Worm (Caenorhabditis elegans) whole organism, L2 larva: Measurements from ENCODE around the gene T11G6.2.
A peak's percentile ranks its signal among the peaks of the same experiment; 100 is the strongest.

ENCODE experiments used
- C34F6.9 ChIP-seq: fragments of 150-350 bp; optimal IDR thresholded peaks from 2 replicates; lab custom pipeline; 2014; ENCODE audit warnings: missing biosample characterization, missing genetic modification characterization
- F13H6.1 ChIP-seq: sonication (generic microtip); optimal IDR thresholded peaks from 2 replicates; lab custom pipeline; 2016; ENCODE audit warnings: missing genetic modification characterization, missing compliant biosample characterization
- R02D3.7 ChIP-seq: fragments of 150-350 bp; optimal IDR thresholded peaks from 2 replicates; lab custom pipeline; 2014; ENCODE audit warnings: missing biosample characterization, missing genetic modification characterization
- Y55F3AM.14 ChIP-seq: fragments of 200-800 bp; sonication (Bioruptor generic); optimal IDR thresholded peaks from 2 replicates; lab custom pipeline; 2018; ENCODE audit warnings: mild to moderate bottlenecking, missing genetic modification characterization, missing compliant biosample characterization
- aly-2 ChIP-seq: fragments of 150-350 bp; optimal IDR thresholded peaks from 2 replicates; lab custom pipeline; 2014; ENCODE audit warnings: missing biosample characterization, missing genetic modification characterization
- ama-1 ChIP-seq: fragments of 150-350 bp; optimal IDR thresholded peaks from 2 replicates; lab custom pipeline; 2018; ENCODE audit warnings: inconsistent platforms
- blmp-1 ChIP-seq: sonication (generic microtip); optimal IDR thresholded peaks from 2 replicates; lab custom pipeline; 2017; ENCODE audit warnings: missing genetic modification characterization, mild to moderate bottlenecking, missing compliant biosample characterization, antibody characterized with exemption, moderate library complexity; ENCODE audit not compliant: insufficient read depth
- ceh-16 ChIP-seq: fragments of 150-350 bp; optimal IDR thresholded peaks from 2 replicates; lab custom pipeline; 2014; ENCODE audit warnings: missing biosample characterization, missing genetic modification characterization
- ceh-82 ChIP-seq: fragments of 150-350 bp; optimal IDR thresholded peaks from 2 replicates; lab custom pipeline; 2014; ENCODE audit warnings: missing biosample characterization, missing genetic modification characterization
- crh-2 ChIP-seq: sonication (generic microtip); optimal IDR thresholded peaks from 2 replicates; lab custom pipeline; 2017; ENCODE audit warnings: missing biosample characterization, missing genetic modification characterization
- egl-27 ChIP-seq: sonication (generic microtip); optimal IDR thresholded peaks from 3 replicates; lab custom pipeline; 2017; ENCODE audit warnings: missing biosample characterization, missing genetic modification reagents, missing genetic modification characterization
- elt-1 ChIP-seq: fragments of 150-350 bp; optimal IDR thresholded peaks from 2 replicates; lab custom pipeline; 2014; ENCODE audit warnings: missing biosample characterization, missing genetic modification characterization
- fos-1 ChIP-seq: fragments of 150-350 bp; optimal IDR thresholded peaks from 2 replicates; lab custom pipeline; 2014; ENCODE audit warnings: missing biosample characterization, missing genetic modification characterization
- gmeb-1 ChIP-seq: fragments of 150-350 bp; optimal IDR thresholded peaks from 2 replicates; lab custom pipeline; 2014; ENCODE audit warnings: missing biosample characterization, missing genetic modification characterization
- lin-11 ChIP-seq: fragments of 150-350 bp; sonication (generic microtip); optimal IDR thresholded peaks from 2 replicates; lab custom pipeline; 2014; ENCODE audit warnings: missing biosample characterization, missing genetic modification characterization, inconsistent platforms, mixed read lengths
- lin-13 ChIP-seq: fragments of 150-350 bp; optimal IDR thresholded peaks from 2 replicates; lab custom pipeline; 2014; ENCODE audit warnings: missing biosample characterization, missing genetic modification reagents, missing genetic modification characterization
- lin-39 ChIP-seq: fragments of 150-350 bp; optimal IDR thresholded peaks from 2 replicates; lab custom pipeline; 2014; ENCODE audit warnings: missing biosample characterization, missing genetic modification reagents, missing genetic modification characterization
- lsy-2 ChIP-seq, 2 experiments: fragments of 150-350 bp in 1 of 2; sonication (generic microtip) in 1 of 2; optimal IDR thresholded peaks; 2 replicates each; lab custom pipeline; 2014 to 2017; ENCODE audit warnings: missing biosample characterization in 2 of 2, missing genetic modification characterization in 2 of 2
- mab-5 ChIP-seq: fragments of 150-350 bp; optimal IDR thresholded peaks from 2 replicates; lab custom pipeline; 2014; ENCODE audit warnings: missing biosample characterization, missing genetic modification characterization
- mbf-1 ChIP-seq: sonication (generic microtip); optimal IDR thresholded peaks from 2 replicates; lab custom pipeline; 2017; ENCODE audit warnings: missing biosample characterization, missing genetic modification characterization
- mdl-1 ChIP-seq, 2 experiments: fragments of 150-350 bp in 1 of 2; sonication (generic microtip) in 1 of 2; optimal IDR thresholded peaks; 2 replicates each; lab custom pipeline; 2017; ENCODE audit warnings: missing biosample characterization in 2 of 2, missing genetic modification characterization in 2 of 2
- nhr-10 ChIP-seq: sonication (generic microtip); optimal IDR thresholded peaks from 2 replicates; lab custom pipeline; 2017; ENCODE audit warnings: missing biosample characterization, missing genetic modification characterization
- nhr-12 ChIP-seq: fragments of 150-350 bp; optimal IDR thresholded peaks from 2 replicates; lab custom pipeline; 2014; ENCODE audit warnings: missing biosample characterization, missing genetic modification characterization
- nhr-129 ChIP-seq: fragments of 150-350 bp; optimal IDR thresholded peaks from 2 replicates; lab custom pipeline; 2014; ENCODE audit warnings: missing biosample characterization, missing genetic modification characterization
- nhr-21 ChIP-seq: fragments of 150-350 bp; optimal IDR thresholded peaks from 2 replicates; lab custom pipeline; 2014; ENCODE audit warnings: missing biosample characterization, missing genetic modification characterization
- nhr-23 ChIP-seq: fragments of 150-350 bp; optimal IDR thresholded peaks from 2 replicates; lab custom pipeline; 2014; ENCODE audit warnings: missing biosample characterization, missing genetic modification reagents, missing genetic modification characterization
- nhr-237 ChIP-seq: fragments of 150-350 bp; optimal IDR thresholded peaks from 2 replicates; lab custom pipeline; 2014; ENCODE audit warnings: missing biosample characterization, missing genetic modification characterization
- nhr-25 ChIP-seq: fragments of 150-350 bp; sonication (generic microtip); optimal IDR thresholded peaks from 3 replicates; lab custom pipeline; 2014; ENCODE audit warnings: missing biosample characterization, missing genetic modification characterization
- nhr-6 ChIP-seq: fragments of 150-350 bp; optimal IDR thresholded peaks from 2 replicates; lab custom pipeline; 2014; ENCODE audit warnings: missing biosample characterization, missing genetic modification characterization
- nhr-77 ChIP-seq: fragments of 150-350 bp; optimal IDR thresholded peaks from 2 replicates; lab custom pipeline; 2014; ENCODE audit warnings: missing biosample characterization, missing genetic modification characterization
- peb-1 ChIP-seq: fragments of 150-350 bp; optimal IDR thresholded peaks from 2 replicates; lab custom pipeline; 2014; ENCODE audit warnings: missing biosample characterization, missing genetic modification characterization
- sem-4 ChIP-seq: fragments of 150-350 bp; optimal IDR thresholded peaks from 2 replicates; lab custom pipeline; 2014; ENCODE audit warnings: missing biosample characterization, missing genetic modification reagents, missing genetic modification characterization
- skn-1 ChIP-seq: sonication (generic microtip); optimal IDR thresholded peaks from 2 replicates; lab custom pipeline; 2017; ENCODE audit warnings: missing biosample characterization, missing genetic modification characterization
- sma-3 ChIP-seq: sonication (generic microtip); optimal IDR thresholded peaks from 2 replicates; lab custom pipeline; 2016; ENCODE audit warnings: missing genetic modification reagents, missing genetic modification characterization, missing compliant biosample characterization
- sma-9 ChIP-seq, 2 experiments: fragments of 150-350 bp in 1 of 2; sonication (generic microtip) in 1 of 2; optimal IDR thresholded peaks; 2 replicates each; lab custom pipeline; 2014 to 2016; ENCODE audit warnings: missing genetic modification characterization in 2 of 2, mild to moderate bottlenecking in 1 of 2, missing biosample characterization in 1 of 2, missing compliant biosample characterization in 1 of 2, missing genetic modification reagents in 1 of 2, moderate library complexity in 1 of 2
- snpc-4 ChIP-seq: fragments of 150-350 bp; optimal IDR thresholded peaks from 2 replicates; lab custom pipeline; 2014; ENCODE audit warnings: missing biosample characterization, missing genetic modification characterization
- unc-39 ChIP-seq: fragments of 150-350 bp; optimal IDR thresholded peaks from 2 replicates; lab custom pipeline; 2014; ENCODE audit warnings: missing biosample characterization, missing genetic modification characterization
- unc-55 ChIP-seq: fragments of 150-350 bp; sonication (generic microtip); optimal IDR thresholded peaks from 3 replicates; lab custom pipeline; 2014; ENCODE audit warnings: missing biosample characterization, missing genetic modification reagents, missing genetic modification characterization
- unc-62 ChIP-seq: fragments of 150-350 bp; optimal IDR thresholded peaks from 2 replicates; lab custom pipeline; 2014; ENCODE audit warnings: missing biosample characterization, missing genetic modification reagents, missing genetic modification characterization
- zag-1 ChIP-seq: fragments of 150-350 bp; optimal IDR thresholded peaks from 2 replicates; lab custom pipeline; 2014; ENCODE audit warnings: missing biosample characterization, missing genetic modification characterization
- ztf-1 ChIP-seq: fragments of 200-800 bp; sonication (Bioruptor generic); conservative IDR thresholded peaks from 2 replicates; pipeline ENCODE4 v1.3.6; 2022; ENCODE audit warnings: missing genetic modification characterization, missing compliant biosample characterization
- ztf-4 ChIP-seq: fragments of 150-350 bp; optimal IDR thresholded peaks from 2 replicates; lab custom pipeline; 2014; ENCODE audit warnings: missing biosample characterization, missing genetic modification characterization

T11G6.2 gene

DNA sequence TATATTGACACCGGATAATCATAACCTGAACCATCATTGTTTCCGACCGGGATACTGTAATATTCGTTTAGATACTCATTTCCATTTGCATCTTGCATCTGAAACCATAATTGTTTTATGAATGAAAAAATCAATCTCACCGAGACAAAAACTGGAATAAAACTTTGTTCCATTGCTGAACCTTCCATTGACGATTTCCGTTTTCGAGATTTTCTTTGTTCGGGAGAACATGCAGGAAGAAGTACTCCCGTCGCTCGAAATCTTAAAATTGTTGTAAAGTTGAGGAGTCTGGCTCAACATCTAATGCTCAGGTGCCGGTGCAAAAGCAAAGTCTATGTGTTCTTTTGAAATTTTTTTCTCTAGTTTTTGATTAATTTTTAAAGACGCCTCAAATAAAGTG, 32.3 kb downstream of the T11G6.2 start:
- TF ChIP-seq nhr-129 (tag; lab: Kevin White, UChicago), result peak; percentile 9
- TF ChIP-seq nhr-25 (tag; lab: Kevin White, UChicago), result no peak
- no peak for TF ChIP-seq snpc-4 (tag; lab: Kevin White, UChicago)
- TF ChIP-seq nhr-77, result no peak
- TF ChIP-seq unc-39 (tag; lab: Kevin White, UChicago), result no peak

DNA sequence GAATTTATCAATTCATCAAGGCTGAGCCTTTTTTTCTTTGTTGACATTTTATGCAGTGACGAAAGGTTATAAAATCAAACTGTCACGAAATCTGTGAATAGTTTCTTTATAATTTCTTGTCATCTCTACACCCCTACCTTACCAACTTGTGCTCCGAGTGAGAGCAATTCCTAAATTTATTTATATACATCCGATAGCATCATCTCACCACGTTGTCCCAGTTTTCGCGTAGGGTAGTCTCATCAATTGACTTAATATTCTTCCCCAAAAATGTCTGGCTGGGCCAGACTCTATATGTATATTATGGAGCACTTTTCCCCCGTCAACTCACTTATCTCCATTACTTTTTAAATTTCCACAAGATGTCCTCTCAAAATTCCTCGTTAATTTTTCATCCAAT, 32.9 kb downstream of the T11G6.2 start:
- TF ChIP-seq lin-13 (GFP tag; lab: Kevin White, UChicago) (no peak), nhr-25 (tag; lab: Kevin White, UChicago) (no peak), unc-55 (GFP tag; lab: Kevin White, UChicago) (no peak), mbf-1 (no peak), zag-1 (tag; lab: Kevin White, UChicago) (no peak), unc-39 (tag; lab: Kevin White, UChicago) (no peak), mab-5 (no peak)
- TF ChIP-seq, all 48 proteins: peak for 0

DNA sequence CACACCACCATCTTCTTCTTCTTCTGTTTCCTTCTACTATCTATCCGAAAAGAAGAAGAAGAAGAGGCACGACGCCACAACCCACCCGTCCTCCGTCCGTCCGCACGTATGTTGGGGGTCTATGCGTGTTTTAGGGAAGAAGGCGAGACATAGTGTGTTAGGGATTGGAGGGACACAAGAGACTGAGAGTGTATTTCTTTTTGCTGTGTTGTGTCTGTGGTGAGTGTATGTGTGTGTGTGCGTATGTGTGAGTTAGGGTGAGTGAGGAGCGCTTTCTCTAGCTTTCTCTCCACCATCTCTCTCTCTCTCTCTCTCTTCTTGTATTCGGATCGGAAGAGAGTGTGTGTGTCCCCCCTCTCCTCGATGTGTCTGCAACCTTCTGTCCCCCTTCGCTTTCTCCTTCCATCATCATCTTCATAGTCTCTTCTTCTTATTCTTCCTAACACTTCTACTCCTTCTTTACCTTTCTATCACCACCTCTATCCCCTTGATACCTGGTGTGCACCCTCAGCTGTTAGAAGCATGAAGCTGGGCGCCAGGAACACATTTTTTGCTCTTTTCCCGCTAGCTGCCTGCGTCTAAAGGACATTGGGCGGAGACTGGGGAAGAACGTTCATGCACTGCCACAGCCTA, 36.5 kb downstream of the T11G6.2 start:
- TF ChIP-seq ceh-82, result peak; percentile 7
- peak; percentile 96 for TF ChIP-seq blmp-1 (tag; lab: Kevin White, UChicago)
- TF ChIP-seq nhr-25 (tag; lab: Kevin White, UChicago), result peak; percentile 92
- no peak for TF ChIP-seq mbf-1
- TF ChIP-seq gmeb-1, result peak; percentile 70
- TF ChIP-seq ztf-1, result no peak
- TF ChIP-seq nhr-10, result peak; percentile 38
- no peak for TF ChIP-seq nhr-12 (tag; lab: Kevin White, UChicago)
- TF ChIP-seq fos-1, result peak; percentile 80
- TF ChIP-seq nhr-129 (tag; lab: Kevin White, UChicago), result peak; percentile 98
- TF ChIP-seq nhr-237 (tag; lab: Kevin White, UChicago), result no peak
- TF ChIP-seq sma-9 (GFP tag; optimal IDR thresholded peaks at IDR 0.05; lab: Kevin White, UChicago), result peak; percentile 81
- no peak for TF ChIP-seq sma-9 (tag; optimal IDR thresholded peaks at IDR 0.05; lab: Kevin White, UChicago)
- peak; percentile 61 for TF ChIP-seq unc-39 (tag; lab: Kevin White, UChicago)
- peak; percentile 93 for TF ChIP-seq ztf-4 (tag; lab: Kevin White, UChicago)
- peak; percentile 95 for TF ChIP-seq nhr-6 (tag; lab: Kevin White, UChicago)
- TF ChIP-seq nhr-21 (tag; lab: Kevin White, UChicago), result peak; percentile 87
- peak; percentile 92 for TF ChIP-seq unc-55 (GFP tag; lab: Kevin White, UChicago)
- no peak for TF ChIP-seq peb-1 (tag; lab: Kevin White, UChicago)
- peak; percentile 46 for TF ChIP-seq lin-11 (tag; lab: Kevin White, UChicago)
- no peak for TF ChIP-seq elt-1 (tag; lab: Kevin White, UChicago)
- peak; percentile 85 for TF ChIP-seq sem-4 (tag; lab: Kevin White, UChicago)
- no peak for TF ChIP-seq nhr-23 (tag; lab: Kevin White, UChicago)
- TF ChIP-seq sma-3 (GFP tag; lab: Kevin White, UChicago), result peak; percentile 58
- peak; percentile 85 for TF ChIP-seq zag-1 (tag; lab: Kevin White, UChicago)
- no peak for TF ChIP-seq R02D3.7 (tag; lab: Kevin White, UChicago)
- no peak for TF ChIP-seq unc-62 (GFP tag; lab: Kevin White, UChicago)
- peak; percentile 25 for TF ChIP-seq skn-1 (tag; lab: Kevin White, UChicago)
- TF ChIP-seq mdl-1 (tag; optimal IDR thresholded peaks at IDR 0.05; lab: Kevin White, UChicago), result peak; percentile 32
- peak; percentile 55 for TF ChIP-seq snpc-4 (tag; lab: Kevin White, UChicago)
- TF ChIP-seq lin-39, result peak; percentile 80
- peak; percentile 78 for TF ChIP-seq aly-2 (tag; lab: Kevin White, UChicago)
- TF ChIP-seq mab-5, result peak; percentile 80
- TF ChIP-seq ceh-16 (tag; lab: Kevin White, UChicago), result peak; percentile 65
- TF ChIP-seq egl-27 (tag; lab: Kevin White, UChicago), result peak; percentile 72
- peak; percentile 97 for TF ChIP-seq Y55F3AM.14 (GFP tag; lab: Kevin White, UChicago)
- peak; percentile 81 for TF ChIP-seq lin-13 (GFP tag; lab: Kevin White, UChicago)
- peak; percentile 78 for TF ChIP-seq ama-1 (lab: Kevin White, UChicago)
- peak; percentile 85 for TF ChIP-seq crh-2 (tag; lab: Kevin White, UChicago)
- peak; percentile 97 for TF ChIP-seq F13H6.1 (tag; lab: Kevin White, UChicago)
- TF ChIP-seq lsy-2 (tag; optimal IDR thresholded peaks at IDR 0.05; lab: Kevin White, UChicago), result peak; percentile 62 to 80
- TF ChIP-seq C34F6.9 (tag; lab: Kevin White, UChicago), result peak; percentile 93
